Worm (Caenorhabditis elegans) whole organism, L4 larva: Measurements from ENCODE around the gene Y54G11A.14.

Experiments used
- F44E2.7 ChIP-seq: fragments of 200-800 bp; sonication (Bioruptor generic); IDR thresholded peaks from 2 replicates; pipeline ENCODE4 v2.1.2; 2022; ENCODE audit warnings: missing genetic modification characterization, missing compliant biosample characterization
- F49E8.2 ChIP-seq: sonication (generic microtip); optimal IDR thresholded peaks from 2 replicates; lab custom pipeline; 2016; ENCODE audit warnings: missing compliant biosample characterization, mild to moderate bottlenecking, missing genetic modification characterization, borderline replicate concordance
- R02D3.7 ChIP-seq: fragments of 150-350 bp; sonication (generic microtip); optimal IDR thresholded peaks from 3 replicates; lab custom pipeline; 2014; ENCODE audit warnings: missing biosample characterization, missing genetic modification characterization
- T26A8.4 ChIP-seq: fragments of 200-800 bp; sonication (Bioruptor generic); IDR thresholded peaks from 2 replicates; pipeline ENCODE4 v1.3.6; 2022; ENCODE audit warnings: missing genetic modification characterization, missing compliant biosample characterization
- Y48G9A.11 ChIP-seq: fragments of 200-800 bp; sonication (Bioruptor generic); IDR thresholded peaks from 2 replicates; pipeline ENCODE4 v1.3.6; 2022; ENCODE audit warnings: missing genetic modification reagents, missing genetic modification characterization, missing compliant biosample characterization
- Y5F2A.4 ChIP-seq: fragments of 200-800 bp; sonication (Bioruptor generic); optimal IDR thresholded peaks from 2 replicates; lab custom pipeline; 2018; ENCODE audit warnings: mild to moderate bottlenecking, missing genetic modification characterization, missing compliant biosample characterization
- ZK337.2 ChIP-seq: fragments of 200-800 bp; sonication (Bioruptor generic); IDR thresholded peaks from 2 replicates; pipeline ENCODE4 v1.3.6; 2022; ENCODE audit warnings: missing genetic modification reagents, missing genetic modification characterization, missing compliant biosample characterization
- aha-1 ChIP-seq: fragments of 150-350 bp; peaks from one replicate; lab custom pipeline; 2014; ENCODE audit warnings: missing biosample characterization, missing genetic modification characterization
- aly-2 ChIP-seq: sonication (generic microtip); optimal IDR thresholded peaks from 2 replicates; lab custom pipeline; 2018; ENCODE audit warnings: missing biosample characterization, missing genetic modification characterization
- ama-1 ChIP-seq: fragments of 150-350 bp; optimal IDR thresholded peaks from 2 replicates; lab custom pipeline; 2014; ENCODE audit warnings: inconsistent platforms, mixed read lengths
- arid-1 ChIP-seq: fragments of 200-800 bp; sonication (Bioruptor generic); conservative IDR thresholded peaks from 2 replicates; pipeline ENCODE4 v1.3.6; 2022; ENCODE audit warnings: missing genetic modification reagents, missing genetic modification characterization, missing compliant biosample characterization
- attf-4 ChIP-seq: sonication (generic microtip); optimal IDR thresholded peaks from 3 replicates; lab custom pipeline; 2017; ENCODE audit warnings: missing biosample characterization, missing genetic modification characterization
- ces-1 ChIP-seq: fragments of 150-350 bp; sonication (generic microtip); optimal IDR thresholded peaks from 4 replicates; lab custom pipeline; 2014; ENCODE audit warnings: missing biosample characterization, missing genetic modification reagents, missing genetic modification characterization
- cey-2 ChIP-seq: sonication (generic microtip); optimal IDR thresholded peaks from 3 replicates; lab custom pipeline; 2017; ENCODE audit warnings: missing genetic modification characterization, mild to moderate bottlenecking, missing compliant biosample characterization, antibody characterized with exemption, borderline replicate concordance; ENCODE audit not compliant: insufficient read depth
- daf-19 ChIP-seq: fragments of 200-800 bp; sonication (Bioruptor generic); conservative IDR thresholded peaks from 2 replicates; pipeline ENCODE4 v1.3.6; 2022; ENCODE audit warnings: missing genetic modification characterization, missing compliant biosample characterization
- daf-8 ChIP-seq: fragments of 200-800 bp; sonication (Bioruptor generic); IDR thresholded peaks from 2 replicates; pipeline ENCODE4 v1.3.6; 2022; ENCODE audit warnings: missing genetic modification characterization, missing compliant biosample characterization
- dmd-6 ChIP-seq: fragments of 200-800 bp; sonication (Bioruptor generic); IDR thresholded peaks from 2 replicates; pipeline ENCODE4 v1.3.6; 2022; ENCODE audit warnings: missing genetic modification reagents, missing genetic modification characterization, missing compliant biosample characterization
- dve-1 ChIP-seq: sonication (generic microtip); optimal IDR thresholded peaks from 2 replicates; lab custom pipeline; 2017; ENCODE audit warnings: antibody characterized with exemption, mild to moderate bottlenecking, missing genetic modification characterization, missing compliant biosample characterization; ENCODE audit not compliant: insufficient read depth
- egl-43 ChIP-seq: fragments of 200-800 bp; sonication (Bioruptor generic); IDR thresholded peaks from 2 replicates; pipeline ENCODE4 v1.3.6; 2022; ENCODE audit warnings: missing genetic modification reagents, missing genetic modification characterization, missing compliant biosample characterization
- fos-1 ChIP-seq: fragments of 150-350 bp; optimal IDR thresholded peaks from 2 replicates; lab custom pipeline; 2014; ENCODE audit warnings: missing biosample characterization, missing genetic modification characterization
- gei-8 ChIP-seq: fragments of 200-800 bp; sonication (Bioruptor generic); optimal IDR thresholded peaks from 2 replicates; lab custom pipeline; 2018; ENCODE audit warnings: mild to moderate bottlenecking, missing genetic modification characterization, missing compliant biosample characterization
- hlh-11 ChIP-seq: fragments of 200-800 bp; sonication (Bioruptor generic); optimal IDR thresholded peaks from 2 replicates; lab custom pipeline; 2018; ENCODE audit warnings: mild to moderate bottlenecking, missing genetic modification characterization, missing compliant biosample characterization
- hlh-30 ChIP-seq: sonication (generic microtip); optimal IDR thresholded peaks from 2 replicates; lab custom pipeline; 2017; ENCODE audit warnings: antibody characterized with exemption, mild to moderate bottlenecking, missing genetic modification characterization, missing compliant biosample characterization; ENCODE audit not compliant: insufficient read depth
- hmg-1.1 ChIP-seq: fragments of 200-800 bp; sonication (Bioruptor generic); IDR thresholded peaks from 2 replicates; pipeline ENCODE4 v1.3.6; 2022; ENCODE audit warnings: missing genetic modification reagents, missing genetic modification characterization, missing compliant biosample characterization
- jun-1 ChIP-seq: fragments of 150-350 bp; optimal IDR thresholded peaks from 2 replicates; lab custom pipeline; 2014; ENCODE audit warnings: missing biosample characterization, missing genetic modification reagents, missing genetic modification characterization
- lim-7 ChIP-seq: fragments of 200-800 bp; sonication (Bioruptor generic); IDR thresholded peaks from 2 replicates; pipeline ENCODE4 v1.3.6; 2022; ENCODE audit warnings: missing genetic modification characterization, missing compliant biosample characterization
- lin-1 ChIP-seq: fragments of 200-800 bp; sonication (Bioruptor generic); IDR thresholded peaks from 2 replicates; pipeline ENCODE4 v1.3.6; 2022; ENCODE audit warnings: missing genetic modification reagents, missing genetic modification characterization, missing compliant biosample characterization
- lin-13 ChIP-seq: fragments of 150-350 bp; optimal IDR thresholded peaks from 2 replicates; lab custom pipeline; 2014; ENCODE audit warnings: missing biosample characterization, missing genetic modification reagents, missing genetic modification characterization
- lin-29 ChIP-seq: fragments of 200-800 bp; sonication (Bioruptor generic); IDR thresholded peaks from 2 replicates; pipeline ENCODE4 v1.3.6; 2022; ENCODE audit warnings: missing genetic modification reagents, missing genetic modification characterization, missing compliant biosample characterization
- lir-3 ChIP-seq: sonication (generic microtip); optimal IDR thresholded peaks from 2 replicates; lab custom pipeline; 2016; ENCODE audit warnings: mild to moderate bottlenecking, missing genetic modification characterization, missing compliant biosample characterization
- lsy-2 ChIP-seq, 2 experiments: fragments of 150-350 bp in 1 of 2; sonication (generic microtip) in 1 of 2; optimal IDR thresholded peaks; 2 replicates each; lab custom pipeline; 2014 to 2017; ENCODE audit warnings: missing biosample characterization in 2 of 2, missing genetic modification characterization in 2 of 2
- madf-9 ChIP-seq: fragments of 200-800 bp; sonication (Bioruptor generic); conservative IDR thresholded peaks from 2 replicates; pipeline ENCODE4 v1.3.6; 2022; ENCODE audit warnings: missing genetic modification reagents, missing genetic modification characterization, missing compliant biosample characterization
- mdl-1 ChIP-seq, 2 experiments: fragments of 150-350 bp in 1 of 2; sonication (generic microtip) in 1 of 2; optimal IDR thresholded peaks; 2 replicates each; lab custom pipeline; 2014 to 2017; ENCODE audit warnings: missing biosample characterization in 2 of 2, missing genetic modification characterization in 2 of 2
- mdt-29 ChIP-seq: fragments of 200-800 bp; sonication (Bioruptor generic); IDR thresholded peaks from 2 replicates; pipeline ENCODE4 v1.3.6; 2022; ENCODE audit warnings: missing genetic modification reagents, missing genetic modification characterization, missing compliant biosample characterization
- nhr-10 ChIP-seq: fragments of 150-350 bp; optimal IDR thresholded peaks from 2 replicates; lab custom pipeline; 2014; ENCODE audit warnings: missing biosample characterization, missing genetic modification characterization
- nhr-41 ChIP-seq: fragments of 200-800 bp; sonication (Bioruptor generic); IDR thresholded peaks from 2 replicates; pipeline ENCODE4 v1.3.6; 2022; ENCODE audit warnings: missing genetic modification reagents, missing genetic modification characterization, missing compliant biosample characterization
- nhr-42 ChIP-seq: fragments of 200-800 bp; sonication (Bioruptor generic); IDR thresholded peaks from 2 replicates; pipeline ENCODE4 v1.3.6; 2022; ENCODE audit warnings: missing genetic modification characterization, missing compliant biosample characterization
- nhr-6 ChIP-seq: fragments of 150-350 bp; optimal IDR thresholded peaks from 2 replicates; lab custom pipeline; 2014; ENCODE audit warnings: missing biosample characterization, missing genetic modification characterization
- nhr-76 ChIP-seq: fragments of 150-350 bp; optimal IDR thresholded peaks from 2 replicates; lab custom pipeline; 2014; ENCODE audit warnings: missing biosample characterization, missing genetic modification characterization
- nhr-77 ChIP-seq: fragments of 150-350 bp; optimal IDR thresholded peaks from 2 replicates; lab custom pipeline; 2014; ENCODE audit warnings: missing biosample characterization, missing genetic modification characterization
- pha-4 ChIP-seq, 2 experiments: fragments of 150-350 bp in 1 of 2; fragments of 200-800 bp in 1 of 2; sonication (Bioruptor generic) in 1 of 2; IDR thresholded peaks in 1 of 2; optimal IDR thresholded peaks in 1 of 2; 2 replicates each; pipeline versions ENCODE4 v1.3.6 to Lab custom; 2014 to 2022; ENCODE audit warnings: missing genetic modification characterization in 2 of 2, missing genetic modification reagents in 2 of 2, missing biosample characterization in 1 of 2, missing compliant biosample characterization in 1 of 2
- set-16 ChIP-seq: fragments of 200-800 bp; sonication (Bioruptor generic); IDR thresholded peaks from 2 replicates; pipeline ENCODE4 v1.3.6; 2022; ENCODE audit warnings: missing genetic modification reagents, missing genetic modification characterization, missing compliant biosample characterization
- skn-1 ChIP-seq: fragments of 150-350 bp; optimal IDR thresholded peaks from 2 replicates; lab custom pipeline; 2014; ENCODE audit warnings: missing biosample characterization, missing genetic modification characterization
- snpc-1.2 ChIP-seq: fragments of 200-800 bp; sonication (Bioruptor generic); IDR thresholded peaks from 2 replicates; pipeline ENCODE4 v1.3.6; 2022; ENCODE audit warnings: missing genetic modification reagents, missing genetic modification characterization, missing compliant biosample characterization
- spr-1 ChIP-seq: sonication (generic microtip); optimal IDR thresholded peaks from 2 replicates; lab custom pipeline; 2016; ENCODE audit warnings: mild to moderate bottlenecking, missing genetic modification characterization, missing compliant biosample characterization
- tag-97 ChIP-seq: fragments of 200-800 bp; sonication (Bioruptor generic); IDR thresholded peaks from 2 replicates; pipeline ENCODE4 v1.3.6; 2022; ENCODE audit warnings: missing genetic modification characterization, missing compliant biosample characterization
- vab-7 ChIP-seq: fragments of 200-800 bp; sonication (Bioruptor generic); IDR thresholded peaks from 2 replicates; pipeline ENCODE4 v1.3.6; 2022; ENCODE audit warnings: missing genetic modification reagents, missing genetic modification characterization, missing compliant biosample characterization
- zag-1 ChIP-seq: fragments of 150-350 bp; optimal IDR thresholded peaks from 2 replicates; lab custom pipeline; 2014; ENCODE audit warnings: missing biosample characterization, missing genetic modification characterization
- zfp-2 ChIP-seq: sonication (generic microtip); optimal IDR thresholded peaks from 2 replicates; lab custom pipeline; 2016; ENCODE audit warnings: mild to moderate bottlenecking, missing genetic modification characterization, missing compliant biosample characterization
- zip-11 ChIP-seq: fragments of 200-800 bp; sonication (Bioruptor generic); IDR thresholded peaks from 2 replicates; pipeline ENCODE4 v1.3.6; 2022; ENCODE audit warnings: missing genetic modification characterization, missing compliant biosample characterization
- zip-2 ChIP-seq: fragments of 150-350 bp; optimal IDR thresholded peaks from 2 replicates; lab custom pipeline; 2014; ENCODE audit warnings: missing biosample characterization, missing genetic modification characterization

Y54G11A.14 gene

ce11 chrII:14349356-14349923, 31.5 kb downstream of the Y54G11A.14 start, which contains the start of the genes Y54G11A.17, lin-7 and elof-1 (continued):
- TF ChIP-seq F44E2.7 (GFP tag; lab: Robert Waterston, UW), result no peak
- TF ChIP-seq nhr-77 (tag; lab: Kevin White, UChicago), result peak; percentile 97
- no peak for TF ChIP-seq zag-1
- no peak for TF ChIP-seq mdt-29 (GFP tag; lab: Robert Waterston, UW)
- TF ChIP-seq nhr-10 (tag; lab: Kevin White, UChicago), result no peak
- no peak for TF ChIP-seq set-16
- peak; percentile 88 for TF ChIP-seq ama-1 (lab: Kevin White, UChicago)
- no peak for TF ChIP-seq cey-2 (tag; lab: Kevin White, UChicago)
- TF ChIP-seq zip-11, result no peak
- no peak for TF ChIP-seq zip-2 (tag; lab: Kevin White, UChicago)
- TF ChIP-seq gei-8, result no peak
- TF ChIP-seq R02D3.7 (tag; lab: Kevin White, UChicago), result no peak
- TF ChIP-seq skn-1 (tag; lab: Kevin White, UChicago), result no peak
- no peak for TF ChIP-seq fos-1
- peak; percentile 56; the same call in 1 of the 2 replicates for TF ChIP-seq dmd-6
- TF ChIP-seq zfp-2 (tag; lab: Kevin White, UChicago), result peak; percentile 68
- no peak for TF ChIP-seq lim-7 (GFP tag; lab: Robert Waterston, UW)
- TF ChIP-seq lin-13 (GFP tag; lab: Kevin White, UChicago), result peak; percentile 74
- peak; percentile 71 for TF ChIP-seq hlh-11 (tag; lab: Kevin White, UChicago)
- peak; percentile 60; the same call in 1 of the 2 replicates for TF ChIP-seq vab-7
- TF ChIP-seq hmg-1.1 (GFP tag; lab: Robert Waterston, UW), result peak; percentile 78
- TF ChIP-seq ces-1, result no peak
- no peak for TF ChIP-seq snpc-1.2 (GFP tag; lab: Robert Waterston, UW)
- TF ChIP-seq spr-1, result peak; percentile 17
- peak in 1 of 2 experiments; percentile 58 for TF ChIP-seq mdl-1 (tag; optimal IDR thresholded peaks at IDR 0.05; lab: Kevin White, UChicago)
- no peak for TF ChIP-seq jun-1 (tag; lab: Kevin White, UChicago)
- no peak for TF ChIP-seq F49E8.2 (tag; lab: Kevin White, UChicago)
- peak; percentile 88 for TF ChIP-seq aha-1
- peak; percentile 83 for TF ChIP-seq nhr-6
- TF ChIP-seq pha-4 (GFP tag; IDR thresholded peaks at IDR 0.05; lab: Robert Waterston, UW), result peak; percentile 31; the same call in 1 of the 2 replicates
- peak; percentile 93 for TF ChIP-seq pha-4 (tag; optimal IDR thresholded peaks at IDR 0.05; lab: Kevin White, UChicago)
- TF ChIP-seq attf-4 (tag; lab: Kevin White, UChicago), result no peak
- TF ChIP-seq lir-3, result no peak
- TF ChIP-seq egl-43 (GFP tag; lab: Robert Waterston, UW), result no peak
- TF ChIP-seq lin-1 (GFP tag; lab: Robert Waterston, UW), result 0 out of 2 replicates have a peak, but pooled peaks have one; percentile 9
- TF ChIP-seq madf-9, result no peak; the same call in 1 of the 2 replicates
- no peak for TF ChIP-seq daf-8
- TF ChIP-seq arid-1, result peak; percentile 71
- TF ChIP-seq lin-29 (GFP tag; lab: Robert Waterston, UW), result no peak
- TF ChIP-seq lsy-2 (tag; optimal IDR thresholded peaks at IDR 0.05; lab: Kevin White, UChicago), result peak; percentile 97 to 100
- peak; percentile 92 for TF ChIP-seq hlh-30 (tag; lab: Kevin White, UChicago)
- TF ChIP-seq nhr-76 (tag; lab: Kevin White, UChicago), result no peak
- peak; percentile 89 for TF ChIP-seq nhr-42 (GFP tag; lab: Robert Waterston, UW)
- TF ChIP-seq daf-19 (GFP tag; lab: Robert Waterston, UW), result no peak
- TF ChIP-seq tag-97 (GFP tag; lab: Robert Waterston, UW), result no peak
- TF ChIP-seq aly-2 (tag; lab: Kevin White, UChicago), result no peak
- no peak for TF ChIP-seq ZK337.2 (GFP tag; lab: Robert Waterston, UW)
- TF ChIP-seq T26A8.4 (GFP tag; lab: Robert Waterston, UW), result peak; percentile 51; the same call in 1 of the 2 replicates
- TF ChIP-seq Y5F2A.4 (GFP tag; lab: Kevin White, UChicago), result no peak
- peak; percentile 87 for TF ChIP-seq dve-1 (tag; lab: Kevin White, UChicago)
- TF ChIP-seq nhr-41 (GFP tag; lab: Robert Waterston, UW), result no peak
- TF ChIP-seq Y48G9A.11 (GFP tag; lab: Robert Waterston, UW), result no peak
